Fruit fly (Drosophila melanogaster) whole organism, embryonic: ENCODE results near the gene Arp2.
A peak's percentile ranks its signal among the peaks of the same experiment; 100 is the strongest.

ENCODE experiments used
- CG10321 ChIP-seq: fragments of 200-800 bp; sonication (Bioruptor generic); IDR thresholded peaks from 2 replicates; pipeline ENCODE4 v1.3.6; 2022; ENCODE audit warnings: missing biosample characterization, missing genetic modification characterization
- CG10431 ChIP-seq: fragments of 200-800 bp; sonication (Bioruptor generic); optimal IDR thresholded peaks from 3 replicates; lab custom pipeline; 2018; ENCODE audit warnings: missing biosample characterization, mild to moderate bottlenecking, missing genetic modification characterization
- CG12071 ChIP-seq: fragments of 200-800 bp; sonication (Bioruptor generic); optimal IDR thresholded peaks from 3 replicates; lab custom pipeline; 2018; ENCODE audit warnings: missing biosample characterization, mild to moderate bottlenecking, missing genetic modification characterization
- CG12104 ChIP-seq: fragments of 200-800 bp; sonication (Bioruptor generic); optimal IDR thresholded peaks from 3 replicates; lab custom pipeline; 2016; ENCODE audit warnings: missing biosample characterization, missing genetic modification characterization
- CG1233 ChIP-seq: fragments of 200-800 bp; sonication (Bioruptor generic); optimal IDR thresholded peaks from 4 replicates; lab custom pipeline; 2018; ENCODE audit warnings: missing biosample characterization, mild to moderate bottlenecking, missing genetic modification characterization
- CG13424 ChIP-seq: fragments of 200-800 bp; sonication (Bioruptor generic); optimal IDR thresholded peaks from 2 replicates; lab custom pipeline; 2019; ENCODE audit warnings: missing biosample characterization, mild to moderate bottlenecking, missing genetic modification characterization, moderate library complexity
- CG14667 ChIP-seq: fragments of 200-800 bp; sonication (Bioruptor generic); IDR thresholded peaks from 2 replicates; pipeline ENCODE4 v1.3.6; 2022; ENCODE audit warnings: missing biosample characterization, missing genetic modification characterization
- CG14860 ChIP-seq: fragments of 200-800 bp; sonication (Bioruptor generic); IDR thresholded peaks from 3 replicates; pipeline ENCODE4 v1.3.6; 2022; ENCODE audit warnings: missing biosample characterization, missing genetic modification characterization; ENCODE audit not compliant: partially characterized antibody
- CG1529 ChIP-seq: fragments of 200-800 bp; sonication (Bioruptor generic); optimal IDR thresholded peaks from 3 replicates; lab custom pipeline; 2018; ENCODE audit warnings: missing biosample characterization, missing genetic modification characterization
- CG18262 ChIP-seq: fragments of 200-800 bp; optimal IDR thresholded peaks from 3 replicates; lab custom pipeline; 2019; ENCODE audit warnings: missing biosample characterization, mild to moderate bottlenecking, missing genetic modification characterization, moderate library complexity
- CG32772 ChIP-seq: fragments of 200-800 bp; sonication (Bioruptor generic); IDR thresholded peaks from 2 replicates; pipeline ENCODE4 v1.3.6; 2022; ENCODE audit warnings: missing biosample characterization, missing genetic modification characterization
- CG3281 ChIP-seq: fragments of 200-800 bp; sonication (Bioruptor generic); optimal IDR thresholded peaks from 3 replicates; lab custom pipeline; 2017; ENCODE audit warnings: missing biosample characterization, mild to moderate bottlenecking, missing genetic modification characterization
- CG3407 ChIP-seq: fragments of 200-800 bp; sonication (Bioruptor generic); optimal IDR thresholded peaks from 2 replicates; lab custom pipeline; 2018; ENCODE audit warnings: missing biosample characterization, mild to moderate bottlenecking, missing genetic modification characterization
- CG34224 ChIP-seq: fragments of 200-800 bp; sonication (Bioruptor generic); IDR thresholded peaks from 3 replicates; pipeline ENCODE4 v1.3.6; 2022; ENCODE audit warnings: missing biosample characterization, missing genetic modification characterization; ENCODE audit not compliant: partially characterized antibody
- CG4328 ChIP-seq: fragments of 200-800 bp; sonication (Bioruptor generic); optimal IDR thresholded peaks from 3 replicates; lab custom pipeline; 2017; ENCODE audit warnings: missing biosample characterization, missing genetic modification reagents, missing genetic modification characterization
- CG4707 ChIP-seq: fragments of 200-800 bp; sonication (Bioruptor generic); optimal IDR thresholded peaks from 2 replicates; lab custom pipeline; 2018; ENCODE audit warnings: missing biosample characterization, mild to moderate bottlenecking, missing genetic modification characterization, moderate library complexity
- CG5953 ChIP-seq: fragments of 200-800 bp; sonication (Bioruptor generic); IDR thresholded peaks from 2 replicates; pipeline ENCODE4 v1.3.6; 2022; ENCODE audit warnings: missing biosample characterization, missing genetic modification characterization
- CG8924 ChIP-seq: fragments of 200-800 bp; optimal IDR thresholded peaks from 3 replicates; lab custom pipeline; 2019; ENCODE audit warnings: missing biosample characterization, mild to moderate bottlenecking, missing genetic modification characterization, moderate library complexity
- Dll ChIP-seq: fragments of 200-800 bp; sonication (Bioruptor generic); IDR thresholded peaks from 4 replicates; pipeline ENCODE4 v1.3.6; 2022; ENCODE audit warnings: missing biosample characterization, missing genetic modification characterization; ENCODE audit not compliant: partially characterized antibody
- Doc2 ChIP-seq: fragments of 200-800 bp; sonication (Bioruptor generic); IDR thresholded peaks from 2 replicates; pipeline ENCODE4 v1.3.6; 2022; ENCODE audit warnings: missing biosample characterization, missing genetic modification characterization
- Doc3 ChIP-seq: fragments of 200-800 bp; sonication (Bioruptor generic); IDR thresholded peaks from 3 replicates; pipeline ENCODE4 v1.3.6; 2022; ENCODE audit warnings: missing biosample characterization, missing genetic modification characterization; ENCODE audit not compliant: partially characterized antibody
- Dp ChIP-seq: fragments of 200-800 bp; sonication (Bioruptor generic); optimal IDR thresholded peaks from 2 replicates; lab custom pipeline; 2018; ENCODE audit warnings: missing biosample characterization, mild to moderate bottlenecking, missing genetic modification characterization, moderate library complexity
- HLH4C ChIP-seq: fragments of 200-800 bp; sonication (Bioruptor generic); IDR thresholded peaks from 3 replicates; pipeline ENCODE4 v1.3.6; 2022; ENCODE audit warnings: missing biosample characterization, missing genetic modification characterization; ENCODE audit not compliant: partially characterized antibody
- HLH54F ChIP-seq: fragments of 200-800 bp; sonication (Bioruptor generic); optimal IDR thresholded peaks from 3 replicates; lab custom pipeline; 2016; ENCODE audit warnings: missing biosample characterization, missing genetic modification characterization
- Hey ChIP-seq: fragments of 200-800 bp; sonication (Bioruptor generic); optimal IDR thresholded peaks from 3 replicates; lab custom pipeline; 2018; ENCODE audit warnings: missing biosample characterization, mild to moderate bottlenecking, missing genetic modification characterization
- Hmr ChIP-seq: fragments of 200-800 bp; sonication (Bioruptor generic); optimal IDR thresholded peaks from 3 replicates; lab custom pipeline; 2017; ENCODE audit warnings: mild to moderate bottlenecking, missing biosample characterization, missing genetic modification reagents, missing genetic modification characterization
- MTF-1 ChIP-seq: fragments of 200-800 bp; sonication (Bioruptor generic); optimal IDR thresholded peaks from 2 replicates; lab custom pipeline; 2018; ENCODE audit warnings: missing biosample characterization, mild to moderate bottlenecking, missing genetic modification characterization, borderline replicate concordance
- Med ChIP-seq: fragments of 200-800 bp; sonication (Bioruptor generic); peaks from one replicate; lab custom pipeline; 2016; ENCODE audit warnings: missing biosample characterization, missing genetic modification characterization, mild to moderate bottlenecking, inconsistent platforms, moderate library complexity
- Nf-YA ChIP-seq: fragments of 200-800 bp; sonication (Bioruptor generic); IDR thresholded peaks from 2 replicates; pipeline ENCODE4 v1.3.6; 2022; ENCODE audit warnings: missing biosample characterization, missing genetic modification characterization
- Opbp ChIP-seq: fragments of 200-800 bp; sonication (Bioruptor generic); IDR thresholded peaks from 3 replicates; pipeline ENCODE4 v1.3.6; 2022; ENCODE audit warnings: missing biosample characterization, missing genetic modification characterization; ENCODE audit not compliant: partially characterized antibody
- Rfx ChIP-seq: fragments of 200-800 bp; sonication (Bioruptor generic); IDR thresholded peaks from 2 replicates; pipeline ENCODE4 v1.3.6; 2022; ENCODE audit warnings: missing biosample characterization, missing genetic modification characterization
- Usf ChIP-seq: fragments of 200-800 bp; sonication (Bioruptor generic); optimal IDR thresholded peaks from 2 replicates; lab custom pipeline; 2017; ENCODE audit warnings: missing genotype, missing biosample characterization, missing genetic modification characterization
- ase ChIP-seq: fragments of 200-800 bp; sonication (Bioruptor generic); IDR thresholded peaks from 3 replicates; pipeline ENCODE4 v1.3.6; 2022; ENCODE audit warnings: missing biosample characterization, missing genetic modification characterization
- chn ChIP-seq: fragments of 200-800 bp; sonication (Bioruptor generic); optimal IDR thresholded peaks from 2 replicates; lab custom pipeline; 2016; ENCODE audit warnings: missing biosample characterization, missing genetic modification characterization
- danr ChIP-seq: fragments of 200-800 bp; sonication (Bioruptor generic); IDR thresholded peaks from 2 replicates; pipeline ENCODE4 v1.3.6; 2022; ENCODE audit warnings: missing biosample characterization, missing genetic modification characterization
- dpn ChIP-seq, 2 experiments: fragments of 200-800 bp; sonication (Bioruptor generic); optimal IDR thresholded peaks; 3 replicates each; lab custom pipeline; 2016; ENCODE audit warnings: missing biosample characterization in 2 of 2, missing genetic modification characterization in 2 of 2
- eve ChIP-seq, 2 experiments: fragments of >200 bp; optimal IDR thresholded peaks; 2 replicates each; lab custom pipeline; 2017; ENCODE audit warnings: missing biosample characterization in 2 of 2, missing genetic modification characterization in 2 of 2
- fd64A ChIP-seq: fragments of 200-800 bp; sonication (Bioruptor generic); optimal IDR thresholded peaks from 3 replicates; lab custom pipeline; 2018; ENCODE audit warnings: missing biosample characterization, mild to moderate bottlenecking, missing genetic modification characterization
- gcm ChIP-seq: fragments of 200-800 bp; sonication (Bioruptor generic); optimal IDR thresholded peaks from 2 replicates; lab custom pipeline; 2019; ENCODE audit warnings: missing biosample characterization, mild to moderate bottlenecking, missing genetic modification characterization, moderate library complexity
- knrl ChIP-seq: fragments of 200-800 bp; sonication (Bioruptor generic); IDR thresholded peaks from 3 replicates; pipeline ENCODE4 v1.3.6; 2022; ENCODE audit warnings: missing biosample characterization, missing genetic modification characterization; ENCODE audit not compliant: partially characterized antibody
- nom ChIP-seq: fragments of 200-800 bp; sonication (Bioruptor generic); optimal IDR thresholded peaks from 2 replicates; lab custom pipeline; 2017; ENCODE audit warnings: missing biosample characterization, missing genetic modification characterization, mild to moderate bottlenecking, moderate library complexity, missing genetic modification reagents
- sens ChIP-seq: fragments of 200-800 bp; sonication (Bioruptor generic); peaks from one replicate; lab custom pipeline; 2016; ENCODE audit warnings: missing biosample characterization, missing genetic modification characterization
- shn ChIP-seq: fragments of 200-800 bp; sonication (Bioruptor generic); optimal IDR thresholded peaks from 3 replicates; lab custom pipeline; 2016; ENCODE audit warnings: missing biosample characterization, missing genetic modification characterization
- sim ChIP-seq: fragments of 200-800 bp; sonication (Bioruptor generic); IDR thresholded peaks from 2 replicates; pipeline ENCODE4 v1.3.6; 2022; ENCODE audit warnings: missing biosample characterization, missing genetic modification characterization
- stwl ChIP-seq: fragments of 200-800 bp; sonication (Bioruptor generic); optimal IDR thresholded peaks from 3 replicates; lab custom pipeline; 2018; ENCODE audit warnings: missing biosample characterization, mild to moderate bottlenecking, missing genetic modification characterization, moderate library complexity
- tgo ChIP-seq: fragments of 200-800 bp; sonication (Bioruptor generic); IDR thresholded peaks from 3 replicates; pipeline ENCODE4 v1.3.6; 2022; ENCODE audit warnings: missing biosample characterization, missing genetic modification characterization
- tna ChIP-seq: fragments of 200-800 bp; sonication (Bioruptor generic); IDR thresholded peaks from 2 replicates; pipeline ENCODE4 v1.3.6; 2022; ENCODE audit warnings: missing biosample characterization, missing genetic modification characterization; ENCODE audit not compliant: partially characterized antibody
- unpg ChIP-seq: fragments of 200-800 bp; sonication (Bioruptor generic); optimal IDR thresholded peaks from 3 replicates; lab custom pipeline; 2018; ENCODE audit warnings: missing biosample characterization, mild to moderate bottlenecking, missing genetic modification characterization, moderate library complexity
- zen2 ChIP-seq: fragments of 200-800 bp; sonication (Bioruptor generic); IDR thresholded peaks from 3 replicates; pipeline ENCODE4 v1.3.6; 2022; ENCODE audit warnings: missing biosample characterization, missing genetic modification characterization; ENCODE audit not compliant: partially characterized antibody

Arp2 gene

dm6 chrX:16595411-16595810, 41.6 kb upstream of the Arp2 start (continued):
- TF ChIP-seq knrl (GFP tag; lab: Robert Waterston, UW) = no peak
- 0 out of 3 replicates have a peak, but pooled peaks have one; percentile 14 for TF ChIP-seq HLH4C (GFP tag; lab: Robert Waterston, UW)
- peak; percentile 68 for TF ChIP-seq CG4707 (GFP tag; lab: Kevin White, UChicago)
- peak; percentile 27 for TF ChIP-seq Med (GFP tag; lab: Kevin White, UChicago)
- peak; percentile 57 for TF ChIP-seq gcm (GFP tag; lab: Kevin White, UChicago)
- 0 out of 2 replicates have a peak, but pooled peaks have one; percentile 8 for TF ChIP-seq Rfx (GFP tag; lab: Robert Waterston, UW)

dm6 chrX:16593418-16593817, 39.6 kb upstream of the Arp2 start, which contains the start of the genes SMC3 and Ubc7:
TSS of gene SMC3 (minus strand) at chrX:16593439.
TSS of gene Ubc7 (plus strand) at chrX:16593677.
- TF ChIP-seq sim (GFP tag; lab: Robert Waterston, UW) (no peak), CG5953 (no peak), sens (GFP tag; lab: Kevin White, UChicago) (peak; percentile 79), CG3281 (GFP tag; lab: Kevin White, UChicago) (no peak), CG13424 (no peak), nom (no peak), Doc2 (GFP tag; lab: Robert Waterston, UW) (no peak), danr (GFP tag; lab: Robert Waterston, UW) (no peak), Opbp (GFP tag; lab: Robert Waterston, UW) (peak; percentile 69; the same call in 1 of the 3 replicates), Nf-YA (no peak), Usf (GFP tag; lab: Kevin White, UChicago) (no peak), CG1233 (GFP tag; lab: Kevin White, UChicago) (no peak), tna (peak; percentile 91), CG12071 (GFP tag; lab: Kevin White, UChicago) (no peak), CG18262 (tag; lab: Kevin White, UChicago) (peak; percentile 24), CG4328 (GFP tag; lab: Kevin White, UChicago) (no peak), dpn (GFP tag; optimal IDR thresholded peaks at IDR 0.05; lab: Kevin White, UChicago) (no peak), CG12104 (GFP tag; lab: Kevin White, UChicago) (no peak), CG1529 (GFP tag; lab: Kevin White, UChicago) (no peak), CG8924 (tag; lab: Kevin White, UChicago) (no peak), tgo (no peak), CG14860 (GFP tag; lab: Robert Waterston, UW) (peak; percentile 98), chn (no peak), unpg (GFP tag; lab: Kevin White, UChicago) (no peak), MTF-1 (GFP tag; lab: Kevin White, UChicago) (no peak), Dll (GFP tag; lab: Robert Waterston, UW) (peak; percentile 94), CG10321 (GFP tag; lab: Robert Waterston, UW) (no peak), CG34224 (GFP tag; lab: Robert Waterston, UW) (peak; percentile 95), HLH54F (no peak), Hmr (GFP tag; lab: Kevin White, UChicago) (no peak), stwl (tag; lab: Kevin White, UChicago) (peak; percentile 78), Hey (tag; lab: Kevin White, UChicago) (no peak), CG3407 (GFP tag; lab: Kevin White, UChicago) (no peak), Doc3 (GFP tag; lab: Robert Waterston, UW) (peak; percentile 88), Dp (peak; percentile 43), CG14667 (GFP tag; lab: Robert Waterston, UW) (no peak), CG32772 (GFP tag; lab: Robert Waterston, UW) (no peak), fd64A (no peak), eve (GFP tag; optimal IDR thresholded peaks at IDR 0.05; lab: Kevin White, UChicago) (no peak), ase (GFP tag; lab: Robert Waterston, UW) (no peak), zen2 (GFP tag; lab: Robert Waterston, UW) (peak; percentile 89), CG10431 (GFP tag; lab: Kevin White, UChicago) (no peak), shn (GFP tag; lab: Kevin White, UChicago) (no peak)
